Worm (Caenorhabditis elegans) whole organism, midembryonic: ENCODE data around the gene Y39A1A.10.
A peak's percentile ranks its signal among the peaks of the same experiment; 100 is the strongest.

Source experiments
- T22C8.4 ChIP-seq: fragments of 200-800 bp; sonication (Bioruptor generic); IDR thresholded peaks from 2 replicates; pipeline ENCODE4 v1.3.6; 2022; ENCODE audit warnings: missing genetic modification characterization, missing compliant biosample characterization
- cog-1 ChIP-seq: sonication (generic microtip); optimal IDR thresholded peaks from 2 replicates; lab custom pipeline; 2016; ENCODE audit warnings: missing genetic modification characterization, missing compliant biosample characterization
- flt-1 ChIP-seq: fragments of 200-800 bp; sonication (Bioruptor generic); IDR thresholded peaks from 2 replicates; pipeline ENCODE4 v1.3.6; 2022; ENCODE audit warnings: missing genetic modification characterization, missing compliant biosample characterization
- klf-2 ChIP-seq: fragments of 200-800 bp; sonication (Bioruptor generic); conservative IDR thresholded peaks from 2 replicates; pipeline ENCODE4 v1.3.6; 2022; ENCODE audit warnings: missing genetic modification reagents, missing genetic modification characterization, missing compliant biosample characterization
- med-1 ChIP-seq: sonication (generic microtip); optimal IDR thresholded peaks from 2 replicates; lab custom pipeline; 2017; ENCODE audit warnings: missing genetic modification characterization, mild to moderate bottlenecking, missing compliant biosample characterization, antibody characterized with exemption, missing genetic modification reagents; ENCODE audit not compliant: insufficient read depth
- ref-1 ChIP-seq: fragments of 200-800 bp; sonication (Bioruptor generic); conservative IDR thresholded peaks from 2 replicates; pipeline ENCODE4 v1.3.6; 2022; ENCODE audit warnings: missing genetic modification reagents, missing genetic modification characterization, missing compliant biosample characterization
- tab-1 ChIP-seq: fragments of 200-800 bp; sonication (Bioruptor generic); IDR thresholded peaks from 2 replicates; pipeline ENCODE4 v1.3.6; 2022; ENCODE audit warnings: missing genetic modification characterization, missing compliant biosample characterization
- ztf-23 ChIP-seq: fragments of 200-800 bp; sonication (Bioruptor generic); IDR thresholded peaks from 2 replicates; pipeline ENCODE4 v1.3.6; 2022; ENCODE audit warnings: missing genetic modification reagents, missing genetic modification characterization, missing compliant biosample characterization
- ztf-29 ChIP-seq: fragments of 200-800 bp; sonication (Bioruptor generic); IDR thresholded peaks from 2 replicates; pipeline ENCODE4 v1.3.6; 2022; ENCODE audit warnings: missing genetic modification reagents, missing genetic modification characterization, missing compliant biosample characterization

DNA sequence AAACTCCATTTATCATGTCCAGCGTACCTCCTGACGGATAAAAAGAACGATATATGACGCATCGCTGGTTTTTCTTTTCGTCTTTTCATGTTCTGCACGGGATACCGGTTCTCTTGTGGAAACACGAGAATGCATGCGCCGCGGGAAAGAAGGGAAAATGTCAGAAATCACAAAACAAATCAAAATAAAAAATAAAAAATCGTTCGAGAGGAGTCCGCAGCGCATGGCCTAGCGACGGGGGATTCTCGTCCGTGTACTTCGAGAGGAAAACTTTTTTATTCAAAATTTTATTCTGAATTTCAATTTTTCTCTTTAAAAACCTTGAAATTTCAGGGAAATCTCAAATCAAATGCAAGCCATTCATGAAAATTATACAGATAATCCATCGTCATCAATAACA is 11.3 kb upstream of the Y39A1A.10 start, which contains the start of the genes lron-10 and hpr-9:
- peak; percentile 48; the same call in 1 of the 2 replicates for TF ChIP-seq flt-1
- TF ChIP-seq cog-1 (tag; lab: Kevin White, UChicago), result no peak
- TF ChIP-seq ref-1 (GFP tag; lab: Robert Waterston, UW), result no peak
- no peak for TF ChIP-seq ztf-29
- no peak for TF ChIP-seq med-1 (GFP tag; lab: Kevin White, UChicago)
- TF ChIP-seq klf-2 (GFP tag; lab: Robert Waterston, UW), result no peak
- no peak for TF ChIP-seq T22C8.4 (GFP tag; lab: Robert Waterston, UW)
- no peak for TF ChIP-seq tab-1
- 0 out of 2 replicates have a peak, but pooled peaks have one; percentile 55 for TF ChIP-seq ztf-23 (GFP tag; lab: Robert Waterston, UW)
